Worm (Caenorhabditis elegans) whole organism, late embryonic: ENCODE data around the gene unc-1.
A peak's percentile ranks its signal among the peaks of the same experiment; 100 is the strongest.

Source experiments
- C08G9.2 ChIP-seq: sonication (generic microtip); optimal IDR thresholded peaks from 2 replicates; lab custom pipeline; 2016; ENCODE audit warnings: mild to moderate bottlenecking, missing genetic modification characterization, moderate library complexity, missing compliant biosample characterization
- F13H6.1 ChIP-seq: sonication (generic microtip); optimal IDR thresholded peaks from 2 replicates; lab custom pipeline; 2016; ENCODE audit warnings: missing genetic modification characterization, missing compliant biosample characterization
- K02D7.2 ChIP-seq: sonication (generic microtip); optimal IDR thresholded peaks from 2 replicates; lab custom pipeline; 2017; ENCODE audit warnings: mild to moderate bottlenecking, missing genetic modification characterization, missing compliant biosample characterization
- K09A11.1 ChIP-seq: sonication (generic microtip); optimal IDR thresholded peaks from 2 replicates; lab custom pipeline; 2017; ENCODE audit warnings: antibody characterized with exemption, mild to moderate bottlenecking, missing genetic modification characterization, missing compliant biosample characterization; ENCODE audit not compliant: insufficient read depth
- T23F11.4 ChIP-seq: fragments of 200-800 bp; sonication (Bioruptor generic); optimal IDR thresholded peaks from 2 replicates; lab custom pipeline; 2018; ENCODE audit warnings: mild to moderate bottlenecking, missing genetic modification characterization, missing compliant biosample characterization
- Y22D7AL.16 ChIP-seq: sonication (generic microtip); optimal IDR thresholded peaks from 2 replicates; lab custom pipeline; 2016; ENCODE audit warnings: missing genetic modification characterization, missing compliant biosample characterization
- ahr-1 ChIP-seq: sonication (generic microtip); optimal IDR thresholded peaks from 2 replicates; lab custom pipeline; 2016; ENCODE audit warnings: missing genetic modification characterization, missing compliant biosample characterization
- ama-1 ChIP-seq: fragments of 150-350 bp; optimal IDR thresholded peaks from 2 replicates; lab custom pipeline; 2014
- ceh-14 ChIP-seq: sonication (generic microtip); optimal IDR thresholded peaks from 2 replicates; lab custom pipeline; 2016; ENCODE audit warnings: missing genotype, missing genetic modification characterization, missing compliant biosample characterization
- ceh-18 ChIP-seq: sonication (generic microtip); optimal IDR thresholded peaks from 2 replicates; lab custom pipeline; 2016; ENCODE audit warnings: missing genetic modification characterization, missing compliant biosample characterization
- ceh-19 ChIP-seq: fragments of 200-800 bp; sonication (Bioruptor generic); optimal IDR thresholded peaks from 2 replicates; lab custom pipeline; 2018; ENCODE audit warnings: mild to moderate bottlenecking, missing genetic modification characterization, missing compliant biosample characterization
- ceh-2 ChIP-seq: sonication (generic microtip); optimal IDR thresholded peaks from 2 replicates; lab custom pipeline; 2016; ENCODE audit warnings: missing genotype, missing genetic modification characterization, missing compliant biosample characterization
- ceh-22 ChIP-seq: sonication (generic microtip); optimal IDR thresholded peaks from 2 replicates; lab custom pipeline; 2017; ENCODE audit warnings: missing biosample characterization, missing genetic modification characterization
- ceh-30 ChIP-seq: fragments of 150-350 bp; optimal IDR thresholded peaks from 2 replicates; lab custom pipeline; 2014; ENCODE audit warnings: missing biosample characterization, missing genetic modification characterization
- ceh-31 ChIP-seq: sonication (generic microtip); optimal IDR thresholded peaks from 2 replicates; lab custom pipeline; 2016; ENCODE audit warnings: missing genetic modification characterization, missing compliant biosample characterization
- ceh-45 ChIP-seq: fragments of 200-800 bp; sonication (Bioruptor generic); IDR thresholded peaks from 2 replicates; pipeline ENCODE4 v1.3.6; 2022; ENCODE audit warnings: missing genetic modification reagents, missing genetic modification characterization, missing compliant biosample characterization
- ceh-6 ChIP-seq: fragments of 200-800 bp; sonication (Bioruptor generic); optimal IDR thresholded peaks from 2 replicates; lab custom pipeline; 2018; ENCODE audit warnings: mild to moderate bottlenecking, missing genetic modification characterization, missing compliant biosample characterization
- dmd-4 ChIP-seq: sonication (generic microtip); optimal IDR thresholded peaks from 2 replicates; lab custom pipeline; 2016; ENCODE audit warnings: borderline replicate concordance, missing genetic modification characterization, missing compliant biosample characterization
- dve-1 ChIP-seq: sonication (generic microtip); optimal IDR thresholded peaks from 2 replicates; lab custom pipeline; 2017; ENCODE audit warnings: antibody characterized with exemption, mild to moderate bottlenecking, missing genetic modification characterization, missing compliant biosample characterization
- elt-4 ChIP-seq: sonication (generic microtip); optimal IDR thresholded peaks from 2 replicates; lab custom pipeline; 2016; ENCODE audit warnings: missing genetic modification characterization, missing compliant biosample characterization
- ets-4 ChIP-seq: sonication (generic microtip); optimal IDR thresholded peaks from 2 replicates; lab custom pipeline; 2016; ENCODE audit warnings: missing genetic modification characterization, missing compliant biosample characterization
- eyg-1 ChIP-seq: sonication (generic microtip); optimal IDR thresholded peaks from 2 replicates; lab custom pipeline; 2016; ENCODE audit warnings: missing genotype, missing genetic modification characterization, missing compliant biosample characterization
- fkh-6 ChIP-seq: sonication (generic microtip); optimal IDR thresholded peaks from 2 replicates; lab custom pipeline; 2016; ENCODE audit warnings: missing genetic modification characterization, missing compliant biosample characterization
- hlh-13 ChIP-seq: fragments of 200-800 bp; sonication (Bioruptor generic); optimal IDR thresholded peaks from 2 replicates; lab custom pipeline; 2018; ENCODE audit warnings: mild to moderate bottlenecking, missing genetic modification characterization, missing compliant biosample characterization
- hlh-15 ChIP-seq: sonication (generic microtip); optimal IDR thresholded peaks from 2 replicates; lab custom pipeline; 2016; ENCODE audit warnings: missing genetic modification characterization, missing compliant biosample characterization
- hlh-30 ChIP-seq: sonication (generic microtip); optimal IDR thresholded peaks from 2 replicates; lab custom pipeline; 2017; ENCODE audit warnings: antibody characterized with exemption, missing genetic modification characterization, missing compliant biosample characterization; ENCODE audit not compliant: insufficient read depth
- hlh-8 ChIP-seq: sonication (generic microtip); optimal IDR thresholded peaks from 2 replicates; lab custom pipeline; 2016; ENCODE audit warnings: missing genotype, missing genetic modification characterization, missing compliant biosample characterization
- lim-6 ChIP-seq: sonication (generic microtip); optimal IDR thresholded peaks from 2 replicates; lab custom pipeline; 2016; ENCODE audit warnings: missing genetic modification characterization, missing compliant biosample characterization
- lin-11 ChIP-seq: fragments of 200-800 bp; sonication (Bioruptor generic); optimal IDR thresholded peaks from 2 replicates; lab custom pipeline; 2018; ENCODE audit warnings: mild to moderate bottlenecking, missing genetic modification characterization, missing compliant biosample characterization
- madf-2 ChIP-seq: sonication (generic microtip); optimal IDR thresholded peaks from 2 replicates; lab custom pipeline; 2017; ENCODE audit warnings: missing genetic modification characterization, missing compliant biosample characterization
- npax-4 ChIP-seq: sonication (generic microtip); optimal IDR thresholded peaks from 2 replicates; lab custom pipeline; 2016; ENCODE audit warnings: missing genetic modification characterization, missing compliant biosample characterization
- odd-2 ChIP-seq: sonication (generic microtip); optimal IDR thresholded peaks from 2 replicates; lab custom pipeline; 2017; ENCODE audit warnings: antibody characterized with exemption, mild to moderate bottlenecking, missing genetic modification characterization, missing compliant biosample characterization
- pag-3 ChIP-seq: sonication (generic microtip); optimal IDR thresholded peaks from 2 replicates; lab custom pipeline; 2016; ENCODE audit warnings: missing compliant biosample characterization, missing genetic modification characterization, borderline replicate concordance
- pha-4 ChIP-seq: fragments of 150-350 bp; optimal IDR thresholded peaks from 2 replicates; lab custom pipeline; 2018; ENCODE audit warnings: missing biosample characterization, missing genetic modification reagents, missing genetic modification characterization
- pqm-1 ChIP-seq: sonication (generic microtip); optimal IDR thresholded peaks from 2 replicates; lab custom pipeline; 2016; ENCODE audit warnings: missing genetic modification characterization, missing compliant biosample characterization
- pros-1 ChIP-seq: fragments of 150-350 bp; optimal IDR thresholded peaks from 2 replicates; lab custom pipeline; 2014; ENCODE audit warnings: missing biosample characterization, missing genetic modification reagents, missing genetic modification characterization
- ref-2 ChIP-seq: sonication (generic microtip); optimal IDR thresholded peaks from 2 replicates; lab custom pipeline; 2016; ENCODE audit warnings: missing genetic modification characterization, missing compliant biosample characterization
- rnt-1 ChIP-seq: sonication (generic microtip); optimal IDR thresholded peaks from 2 replicates; lab custom pipeline; 2016; ENCODE audit warnings: missing genetic modification characterization, missing compliant biosample characterization
- sox-4 ChIP-seq: sonication (generic microtip); optimal IDR thresholded peaks from 2 replicates; lab custom pipeline; 2017; ENCODE audit warnings: mild to moderate bottlenecking, missing genetic modification characterization, inconsistent platforms, missing compliant biosample characterization
- syd-9 ChIP-seq: sonication (generic microtip); optimal IDR thresholded peaks from 2 replicates; lab custom pipeline; 2016; ENCODE audit warnings: mild to moderate bottlenecking, missing genetic modification characterization, moderate library complexity, missing compliant biosample characterization
- tbx-2 ChIP-seq: sonication (generic microtip); optimal IDR thresholded peaks from 2 replicates; lab custom pipeline; 2016; ENCODE audit warnings: missing genetic modification characterization, missing compliant biosample characterization
- tbx-7 ChIP-seq: sonication (generic microtip); optimal IDR thresholded peaks from 2 replicates; lab custom pipeline; 2016; ENCODE audit warnings: missing genotype, missing genetic modification characterization, missing compliant biosample characterization
- ttx-3 ChIP-seq: sonication (generic microtip); optimal IDR thresholded peaks from 2 replicates; lab custom pipeline; 2016; ENCODE audit warnings: missing genetic modification reagents, missing genetic modification characterization, missing compliant biosample characterization
- unc-3 ChIP-seq, 2 experiments: fragments of 200-800 bp in 1 of 2; sonication (Bioruptor generic) in 1 of 2; sonication (generic microtip) in 1 of 2; conservative IDR thresholded peaks in 1 of 2; optimal IDR thresholded peaks in 1 of 2; 2 replicates each; pipeline versions ENCODE4 v1.3.6 to Lab custom; 2016 to 2022; ENCODE audit warnings: missing compliant biosample characterization in 2 of 2, missing genetic modification characterization in 2 of 2, missing genetic modification reagents in 1 of 2
- unc-42 ChIP-seq: sonication (generic microtip); optimal IDR thresholded peaks from 2 replicates; lab custom pipeline; 2016; ENCODE audit warnings: missing genotype, missing genetic modification characterization, missing compliant biosample characterization
- unc-55 ChIP-seq: sonication (generic microtip); optimal IDR thresholded peaks from 2 replicates; lab custom pipeline; 2017; ENCODE audit warnings: missing biosample characterization, missing genetic modification reagents, missing genetic modification characterization
- unc-86 ChIP-seq: sonication (generic microtip); optimal IDR thresholded peaks from 2 replicates; lab custom pipeline; 2016; ENCODE audit warnings: missing genetic modification characterization, missing compliant biosample characterization
- ztf-16 ChIP-seq: sonication (generic microtip); optimal IDR thresholded peaks from 2 replicates; lab custom pipeline; 2017; ENCODE audit warnings: missing genetic modification characterization, missing compliant biosample characterization

unc-1 gene

DNA sequence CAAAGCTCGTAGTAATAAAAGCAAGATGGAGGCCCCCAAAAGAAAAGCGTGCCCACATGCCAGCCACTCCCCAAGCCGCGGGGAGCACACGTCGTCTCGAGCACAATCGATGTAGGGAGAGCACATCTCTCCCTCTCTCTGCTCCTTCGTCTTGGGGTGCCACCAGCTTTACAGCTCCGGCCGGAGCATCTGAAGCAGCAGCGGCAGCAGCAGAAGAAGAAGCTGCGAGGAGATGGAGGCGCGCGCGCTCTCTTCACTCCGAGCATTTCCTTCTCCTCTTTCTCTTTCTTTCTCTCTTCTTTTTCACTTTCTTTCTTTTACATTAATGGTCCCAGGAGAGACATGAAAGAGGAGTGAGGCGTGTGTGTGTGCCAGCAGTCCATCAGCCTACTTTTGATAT, 1.8 kb upstream of the unc-1 start (continued):
- TF ChIP-seq ztf-16 = no peak
- no peak for TF ChIP-seq dve-1 (tag; lab: Kevin White, UChicago)
- no peak for TF ChIP-seq ceh-2
- TF ChIP-seq madf-2 (tag; lab: Kevin White, UChicago) = no peak
- TF ChIP-seq ceh-19 = peak; percentile 6
- TF ChIP-seq pha-4 (tag; lab: Kevin White, UChicago) = no peak
- no peak for TF ChIP-seq ceh-45
- peak; percentile 55 for TF ChIP-seq syd-9 (tag; lab: Kevin White, UChicago)
- TF ChIP-seq pag-3 (tag; lab: Kevin White, UChicago) = no peak
- TF ChIP-seq fkh-6 (tag; lab: Kevin White, UChicago) = peak; percentile 10
- TF ChIP-seq ref-2 (tag; lab: Kevin White, UChicago) = no peak
- TF ChIP-seq ahr-1 (tag; lab: Kevin White, UChicago) = no peak
- no peak for TF ChIP-seq unc-86 (tag; lab: Kevin White, UChicago)
- TF ChIP-seq rnt-1 (tag; lab: Kevin White, UChicago) = peak; percentile 74
- no peak for TF ChIP-seq tbx-7 (tag; lab: Kevin White, UChicago)
- no peak for TF ChIP-seq ceh-22
- no peak for TF ChIP-seq F13H6.1 (tag; lab: Kevin White, UChicago)
- peak; percentile 84 for TF ChIP-seq unc-42 (tag; lab: Kevin White, UChicago)
- no peak for TF ChIP-seq hlh-15 (tag; lab: Kevin White, UChicago)
- 0 out of 2 replicates have a peak, but pooled peaks have one; percentile 5 for TF ChIP-seq unc-3 (GFP tag; conservative IDR thresholded peaks at IDR 0.05; lab: Robert Waterston, UW)
- peak; percentile 61 for TF ChIP-seq unc-3 (tag; optimal IDR thresholded peaks at IDR 0.05; lab: Kevin White, UChicago)
- peak; percentile 61 for TF ChIP-seq tbx-2 (tag; lab: Kevin White, UChicago)
- no peak for TF ChIP-seq ceh-6 (GFP tag; lab: Kevin White, UChicago)
- TF ChIP-seq T23F11.4 (GFP tag; lab: Kevin White, UChicago) = no peak
- peak; percentile 4 for TF ChIP-seq sox-4 (tag; lab: Kevin White, UChicago)
- TF ChIP-seq lin-11 (tag; lab: Kevin White, UChicago) = no peak
- TF ChIP-seq pqm-1 (tag; lab: Kevin White, UChicago) = no peak
- TF ChIP-seq K09A11.1 = no peak
- TF ChIP-seq ets-4 (tag; lab: Kevin White, UChicago) = no peak
- peak; percentile 93 for TF ChIP-seq lim-6 (tag; lab: Kevin White, UChicago)
- TF ChIP-seq elt-4 = no peak
- no peak for TF ChIP-seq K02D7.2 (tag; lab: Kevin White, UChicago)
- TF ChIP-seq ama-1 = no peak
- TF ChIP-seq hlh-30 = no peak
- no peak for TF ChIP-seq hlh-13 (GFP tag; lab: Kevin White, UChicago)
- TF ChIP-seq, all 69 proteins: peak for 20

DNA sequence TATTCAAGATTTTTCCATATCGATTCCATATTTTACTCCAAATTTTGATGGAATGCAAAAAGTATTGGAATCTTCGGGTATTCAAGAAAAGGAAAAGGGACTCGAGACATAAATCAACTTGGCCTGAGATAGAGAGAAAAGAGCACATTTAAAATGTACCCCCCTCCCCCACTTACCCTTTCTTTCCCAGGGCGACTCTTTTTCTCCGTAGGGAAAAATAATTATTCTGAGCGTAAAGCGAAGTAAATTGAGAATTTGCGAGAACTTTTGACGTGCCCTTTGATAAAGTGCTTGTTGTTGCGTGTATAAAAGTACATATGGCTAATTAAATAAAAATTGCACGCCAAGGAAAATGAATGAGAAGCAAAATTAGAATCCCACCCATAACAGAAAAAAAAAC, 1.5 kb downstream of the unc-1 start:
- TF ChIP-seq unc-55 (GFP tag; lab: Kevin White, UChicago) (peak; percentile 15), ceh-14 (tag; lab: Kevin White, UChicago) (peak; percentile 64), odd-2 (no peak), unc-42 (tag; lab: Kevin White, UChicago) (peak; percentile 55)

DNA sequence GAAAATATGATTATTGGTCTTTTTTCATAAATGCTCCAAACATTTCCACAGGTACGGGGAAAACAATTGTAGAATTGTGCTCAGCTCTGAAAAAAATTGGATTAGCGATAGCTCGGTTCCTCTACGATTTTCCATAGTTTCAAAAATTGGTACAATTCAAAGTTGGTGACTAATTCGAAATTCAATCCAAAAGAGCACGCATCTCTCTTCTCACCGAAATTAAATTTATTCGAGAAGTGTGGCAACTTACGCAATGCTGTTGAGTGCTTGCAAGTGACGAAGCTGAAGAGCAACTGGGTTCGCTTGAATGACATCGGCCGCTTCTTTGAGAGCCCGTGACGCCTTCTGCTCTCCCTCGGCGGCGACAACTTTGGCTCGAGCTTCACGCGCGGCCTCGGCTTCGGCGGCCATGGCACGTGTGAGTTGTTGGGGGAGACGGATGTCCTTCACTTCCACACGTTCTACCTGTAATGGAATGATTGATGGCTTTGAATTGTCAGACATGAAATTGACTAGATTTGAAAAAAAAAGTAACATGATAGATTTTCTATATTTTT, 4.4 kb downstream of the unc-1 start:
- TF ChIP-seq eyg-1 (tag; lab: Kevin White, UChicago) (no peak), Y22D7AL.16 (tag; lab: Kevin White, UChicago) (no peak), ttx-3 (tag; lab: Kevin White, UChicago) (no peak), syd-9 (tag; lab: Kevin White, UChicago) (no peak), ceh-30 (tag; lab: Kevin White, UChicago) (no peak), dmd-4 (no peak), npax-4 (no peak), unc-42 (tag; lab: Kevin White, UChicago) (peak; percentile 90), pros-1 (tag; lab: Kevin White, UChicago) (no peak), ceh-18 (tag; lab: Kevin White, UChicago) (no peak), ref-2 (tag; lab: Kevin White, UChicago) (no peak), F13H6.1 (tag; lab: Kevin White, UChicago) (no peak), ets-4 (tag; lab: Kevin White, UChicago) (no peak), hlh-8 (tag; lab: Kevin White, UChicago) (no peak), ceh-14 (tag; lab: Kevin White, UChicago) (no peak), C08G9.2 (tag; lab: Kevin White, UChicago) (no peak), ceh-31 (tag; lab: Kevin White, UChicago) (peak; percentile 27), lim-6 (tag; lab: Kevin White, UChicago) (peak; percentile 31), unc-3 (GFP tag; conservative IDR thresholded peaks at IDR 0.05; lab: Robert Waterston, UW) (no peak), unc-3 (tag; optimal IDR thresholded peaks at IDR 0.05; lab: Kevin White, UChicago) (no peak)
